Worm (Caenorhabditis elegans) whole organism, L4 larva: ENCODE data around the gene W04G3.5.

Experiments used
- F10B5.3 ChIP-seq: sonication (generic microtip); optimal IDR thresholded peaks from 2 replicates; lab custom pipeline; 2016; ENCODE audit warnings: mild to moderate bottlenecking, missing genetic modification characterization, missing compliant biosample characterization
- F44E2.7 ChIP-seq: fragments of 200-800 bp; sonication (Bioruptor generic); IDR thresholded peaks from 2 replicates; pipeline ENCODE4 v2.1.2; 2022; ENCODE audit warnings: missing genetic modification characterization, missing compliant biosample characterization
- F49E8.2 ChIP-seq: sonication (generic microtip); optimal IDR thresholded peaks from 2 replicates; lab custom pipeline; 2016; ENCODE audit warnings: missing compliant biosample characterization, mild to moderate bottlenecking, missing genetic modification characterization, borderline replicate concordance
- R02D3.7 ChIP-seq: fragments of 150-350 bp; sonication (generic microtip); optimal IDR thresholded peaks from 3 replicates; lab custom pipeline; 2014; ENCODE audit warnings: missing biosample characterization, missing genetic modification characterization
- T26A8.4 ChIP-seq: fragments of 200-800 bp; sonication (Bioruptor generic); IDR thresholded peaks from 2 replicates; pipeline ENCODE4 v1.3.6; 2022; ENCODE audit warnings: missing genetic modification characterization, missing compliant biosample characterization
- Y48G9A.11 ChIP-seq: fragments of 200-800 bp; sonication (Bioruptor generic); IDR thresholded peaks from 2 replicates; pipeline ENCODE4 v1.3.6; 2022; ENCODE audit warnings: missing genetic modification reagents, missing genetic modification characterization, missing compliant biosample characterization
- Y75B8A.6 ChIP-seq: fragments of 200-800 bp; sonication (Bioruptor generic); IDR thresholded peaks from 2 replicates; pipeline ENCODE4 v1.3.6; 2022; ENCODE audit warnings: missing genetic modification reagents, missing genetic modification characterization, missing compliant biosample characterization
- aha-1 ChIP-seq: fragments of 150-350 bp; peaks from one replicate; lab custom pipeline; 2014; ENCODE audit warnings: missing biosample characterization, missing genetic modification characterization
- ama-1 ChIP-seq: fragments of 150-350 bp; optimal IDR thresholded peaks from 2 replicates; lab custom pipeline; 2014; ENCODE audit warnings: inconsistent platforms, mixed read lengths
- attf-4 ChIP-seq: sonication (generic microtip); optimal IDR thresholded peaks from 3 replicates; lab custom pipeline; 2017; ENCODE audit warnings: missing biosample characterization, missing genetic modification characterization
- ceh-20 ChIP-seq: fragments of 200-800 bp; sonication (Bioruptor generic); IDR thresholded peaks from 2 replicates; pipeline ENCODE4 v1.3.6; 2022; ENCODE audit warnings: missing genetic modification reagents, missing genetic modification characterization, missing compliant biosample characterization
- ceh-44 ChIP-seq: fragments of 200-800 bp; sonication (Bioruptor generic); IDR thresholded peaks from 2 replicates; pipeline ENCODE4 v1.3.6; 2022; ENCODE audit warnings: missing genetic modification reagents, missing genetic modification characterization, missing compliant biosample characterization
- ctbp-1 ChIP-seq: fragments of 200-800 bp; sonication (Bioruptor generic); IDR thresholded peaks from 2 replicates; pipeline ENCODE4 v1.3.6; 2022; ENCODE audit warnings: missing genetic modification reagents, missing genetic modification characterization, missing compliant biosample characterization
- daf-16 ChIP-seq, 3 experiments: sonication (generic microtip); optimal IDR thresholded peaks; 2 replicates each; lab custom pipeline; 2016 to 2017; ENCODE audit warnings: missing genetic modification characterization in 3 of 3, missing genetic modification reagents in 3 of 3, mild to moderate bottlenecking in 2 of 3, missing compliant biosample characterization in 2 of 3, missing biosample characterization in 1 of 3, moderate library complexity in 1 of 3
- daf-19 ChIP-seq: fragments of 200-800 bp; sonication (Bioruptor generic); conservative IDR thresholded peaks from 2 replicates; pipeline ENCODE4 v1.3.6; 2022; ENCODE audit warnings: missing genetic modification characterization, missing compliant biosample characterization
- dmd-9 ChIP-seq: fragments of 200-800 bp; sonication (Bioruptor generic); IDR thresholded peaks from 2 replicates; pipeline ENCODE4 v1.3.6; 2022; ENCODE audit warnings: missing genetic modification reagents, missing genetic modification characterization, missing compliant biosample characterization
- dve-1 ChIP-seq: sonication (generic microtip); optimal IDR thresholded peaks from 2 replicates; lab custom pipeline; 2017; ENCODE audit warnings: antibody characterized with exemption, mild to moderate bottlenecking, missing genetic modification characterization, missing compliant biosample characterization; ENCODE audit not compliant: insufficient read depth
- fkh-10 ChIP-seq: fragments of 150-350 bp; optimal IDR thresholded peaks from 2 replicates; lab custom pipeline; 2014; ENCODE audit warnings: missing biosample characterization, missing genetic modification reagents, missing genetic modification characterization
- fos-1 ChIP-seq: fragments of 150-350 bp; optimal IDR thresholded peaks from 2 replicates; lab custom pipeline; 2014; ENCODE audit warnings: missing biosample characterization, missing genetic modification characterization
- hlh-11 ChIP-seq: fragments of 200-800 bp; sonication (Bioruptor generic); optimal IDR thresholded peaks from 2 replicates; lab custom pipeline; 2018; ENCODE audit warnings: mild to moderate bottlenecking, missing genetic modification characterization, missing compliant biosample characterization
- lim-7 ChIP-seq: fragments of 200-800 bp; sonication (Bioruptor generic); IDR thresholded peaks from 2 replicates; pipeline ENCODE4 v1.3.6; 2022; ENCODE audit warnings: missing genetic modification characterization, missing compliant biosample characterization
- lin-15B ChIP-seq: fragments of 150-350 bp; sonication (generic microtip); optimal IDR thresholded peaks from 3 replicates; lab custom pipeline; 2014; ENCODE audit warnings: missing biosample characterization, missing genetic modification characterization
- lir-3 ChIP-seq: sonication (generic microtip); optimal IDR thresholded peaks from 2 replicates; lab custom pipeline; 2016; ENCODE audit warnings: mild to moderate bottlenecking, missing genetic modification characterization, missing compliant biosample characterization
- madf-5 ChIP-seq, 2 experiments: fragments of 200-800 bp; sonication (Bioruptor generic); IDR thresholded peaks; 2 replicates each; pipeline ENCODE4 v1.3.6; 2022; ENCODE audit warnings: missing compliant biosample characterization in 2 of 2, missing genetic modification characterization in 2 of 2
- madf-9 ChIP-seq: fragments of 200-800 bp; sonication (Bioruptor generic); conservative IDR thresholded peaks from 2 replicates; pipeline ENCODE4 v1.3.6; 2022; ENCODE audit warnings: missing genetic modification reagents, missing genetic modification characterization, missing compliant biosample characterization
- mdl-1 ChIP-seq, 2 experiments: fragments of 150-350 bp in 1 of 2; sonication (generic microtip) in 1 of 2; optimal IDR thresholded peaks; 2 replicates each; lab custom pipeline; 2014 to 2017; ENCODE audit warnings: missing biosample characterization in 2 of 2, missing genetic modification characterization in 2 of 2
- mxl-2 ChIP-seq: fragments of 200-800 bp; sonication (Bioruptor generic); conservative IDR thresholded peaks from 2 replicates; pipeline ENCODE4 v1.3.6; 2022; ENCODE audit warnings: missing genetic modification reagents, missing genetic modification characterization, missing compliant biosample characterization
- nhr-111 ChIP-seq: fragments of 200-800 bp; sonication (Bioruptor generic); optimal IDR thresholded peaks from 2 replicates; lab custom pipeline; 2018; ENCODE audit warnings: mild to moderate bottlenecking, missing genetic modification characterization, missing compliant biosample characterization
- nhr-25 ChIP-seq: sonication (generic microtip); optimal IDR thresholded peaks from 2 replicates; lab custom pipeline; 2017; ENCODE audit warnings: missing genetic modification characterization, mild to moderate bottlenecking, missing compliant biosample characterization, antibody characterized with exemption, moderate library complexity, borderline replicate concordance; ENCODE audit not compliant: insufficient read depth
- nhr-28 ChIP-seq: fragments of 150-350 bp; optimal IDR thresholded peaks from 2 replicates; lab custom pipeline; 2014; ENCODE audit warnings: missing biosample characterization, missing genetic modification characterization
- nhr-6 ChIP-seq: fragments of 150-350 bp; optimal IDR thresholded peaks from 2 replicates; lab custom pipeline; 2014; ENCODE audit warnings: missing biosample characterization, missing genetic modification characterization
- nhr-76 ChIP-seq: fragments of 150-350 bp; optimal IDR thresholded peaks from 2 replicates; lab custom pipeline; 2014; ENCODE audit warnings: missing biosample characterization, missing genetic modification characterization
- php-3 ChIP-seq: fragments of 200-800 bp; sonication (Bioruptor generic); IDR thresholded peaks from 2 replicates; pipeline ENCODE4 v1.3.6; 2022; ENCODE audit warnings: missing genetic modification reagents, missing genetic modification characterization, missing compliant biosample characterization
- pqm-1 ChIP-seq: sonication (generic microtip); optimal IDR thresholded peaks from 2 replicates; lab custom pipeline; 2017; ENCODE audit warnings: missing biosample characterization, missing genetic modification characterization
- rbr-2 ChIP-seq: sonication (generic microtip); optimal IDR thresholded peaks from 2 replicates; lab custom pipeline; 2016; ENCODE audit warnings: missing genotype, missing genetic modification characterization, missing compliant biosample characterization
- snpc-4 ChIP-seq: fragments of 150-350 bp; optimal IDR thresholded peaks from 2 replicates; lab custom pipeline; 2014; ENCODE audit warnings: missing biosample characterization, missing genetic modification characterization
- tag-97 ChIP-seq: fragments of 200-800 bp; sonication (Bioruptor generic); IDR thresholded peaks from 2 replicates; pipeline ENCODE4 v1.3.6; 2022; ENCODE audit warnings: missing genetic modification characterization, missing compliant biosample characterization
- unc-130 ChIP-seq: sonication (generic microtip); optimal IDR thresholded peaks from 2 replicates; lab custom pipeline; 2016; ENCODE audit warnings: missing genetic modification reagents, missing genetic modification characterization, missing compliant biosample characterization
- unc-62 ChIP-seq, 3 experiments: fragments of 150-350 bp in 1 of 3; sonication (generic microtip); optimal IDR thresholded peaks in 2 of 3; peaks in 1 of 3; 1 replicate in 1 of 3; 2 replicates in 2 of 3; lab custom pipeline; 2014 to 2017; ENCODE audit warnings: missing biosample characterization in 3 of 3, missing genetic modification characterization in 3 of 3, missing genetic modification reagents in 3 of 3, missing genotype in 1 of 3
- zfp-2 ChIP-seq: sonication (generic microtip); optimal IDR thresholded peaks from 2 replicates; lab custom pipeline; 2016; ENCODE audit warnings: mild to moderate bottlenecking, missing genetic modification characterization, missing compliant biosample characterization
- zip-11 ChIP-seq: fragments of 200-800 bp; sonication (Bioruptor generic); IDR thresholded peaks from 2 replicates; pipeline ENCODE4 v1.3.6; 2022; ENCODE audit warnings: missing genetic modification characterization, missing compliant biosample characterization
- zip-2 ChIP-seq: fragments of 150-350 bp; optimal IDR thresholded peaks from 2 replicates; lab custom pipeline; 2014; ENCODE audit warnings: missing biosample characterization, missing genetic modification characterization
- ztf-11 ChIP-seq: fragments of 150-350 bp; optimal IDR thresholded peaks from 2 replicates; lab custom pipeline; 2014; ENCODE audit warnings: missing biosample characterization, missing genetic modification characterization
- ztf-7 ChIP-seq: fragments of 150-350 bp; optimal IDR thresholded peaks from 2 replicates; lab custom pipeline; 2014; ENCODE audit warnings: missing biosample characterization, missing genetic modification characterization

The W04G3.5 gene

DNA sequence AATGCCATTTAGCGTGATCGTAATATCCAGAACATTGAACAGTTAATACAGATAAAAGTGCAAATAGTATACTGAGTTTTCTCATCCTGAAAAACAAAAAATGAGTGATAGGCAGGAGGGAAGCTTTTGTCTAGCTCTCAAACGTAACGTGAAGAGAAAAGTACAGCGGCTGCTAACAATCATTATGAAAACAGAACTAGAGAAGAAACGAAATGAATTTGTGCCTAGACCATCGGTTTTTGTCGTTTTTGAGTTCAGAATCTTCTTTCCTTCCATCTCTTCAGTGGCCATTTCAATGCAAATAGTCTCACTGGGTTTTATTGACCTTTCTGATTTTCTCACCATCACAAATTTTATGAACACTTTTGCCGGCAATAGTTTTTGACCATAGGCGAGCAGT, 11.7 kb downstream of the W04G3.5 start, which contains the start of gene W04G3.7:
Gene W04G3.7, minus strand, starts transcription at position 101 of the 400 bp plus-strand sequence.
- TF ChIP-seq lir-3 (no peak), unc-62 (GFP tag; optimal IDR thresholded peaks at IDR 0.05 in 1 of 2; lab: Kevin White, UChicago) (no peak), unc-62 (tag; optimal IDR thresholded peaks at IDR 0.05; lab: Kevin White, UChicago) (no peak), snpc-4 (tag; lab: Kevin White, UChicago) (no peak), F44E2.7 (no peak), nhr-76 (tag; lab: Kevin White, UChicago) (no peak), Y48G9A.11 (GFP tag; lab: Robert Waterston, UW) (no peak), daf-16 (GFP tag; optimal IDR thresholded peaks at IDR 0.05; lab: Kevin White, UChicago) (no peak), daf-16 (tag; optimal IDR thresholded peaks at IDR 0.05; lab: Kevin White, UChicago) (no peak), madf-5 (GFP tag; IDR thresholded peaks at IDR 0.05; lab: Robert Waterston, UW) (no peak), dmd-9 (GFP tag; lab: Robert Waterston, UW) (no peak), ceh-44 (no peak), nhr-25 (tag; lab: Kevin White, UChicago) (no peak), zfp-2 (tag; lab: Kevin White, UChicago) (no peak)

DNA sequence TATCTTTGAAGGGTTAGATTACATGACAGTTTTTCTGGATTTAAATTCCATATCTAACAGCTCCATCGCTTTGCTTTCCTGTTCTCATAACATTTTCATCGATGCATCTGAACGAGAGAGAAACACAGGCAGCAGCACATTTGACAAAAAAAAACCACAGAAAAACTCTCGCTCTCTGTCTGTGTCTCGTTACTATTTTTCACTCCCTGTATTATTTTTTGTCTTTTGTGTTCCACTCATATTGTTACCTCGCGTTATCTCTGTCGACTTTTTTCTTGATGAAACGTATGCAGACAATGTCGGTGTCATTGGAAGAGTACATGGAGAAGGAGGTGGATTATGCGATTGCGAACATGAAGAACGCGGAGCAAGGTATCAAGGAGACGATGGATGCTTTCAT, 15.5 kb downstream of the W04G3.5 start, which contains the start of gene W04G3.11:
Gene W04G3.11, plus strand, starts transcription at position 244 of the 400 bp plus-strand sequence.
- TF ChIP-seq nhr-6 (tag; lab: Kevin White, UChicago) (peak; percentile 15), tag-97 (no peak), nhr-28 (tag; lab: Kevin White, UChicago) (peak; percentile 5), Y75B8A.6 (GFP tag; lab: Robert Waterston, UW) (no peak), unc-62 (GFP tag; optimal IDR thresholded peaks at IDR 0.05 in 1 of 2; lab: Kevin White, UChicago) (peak in 1 of 2 experiments; percentile 77), unc-62 (tag; optimal IDR thresholded peaks at IDR 0.05; lab: Kevin White, UChicago) (no peak), daf-19 (GFP tag; lab: Robert Waterston, UW) (no peak), pqm-1 (tag; lab: Kevin White, UChicago) (peak; percentile 46), dve-1 (tag; lab: Kevin White, UChicago) (peak; percentile 46), lir-3 (no peak), rbr-2 (tag; lab: Kevin White, UChicago) (no peak), lin-15B (tag; lab: Kevin White, UChicago) (no peak)

DNA sequence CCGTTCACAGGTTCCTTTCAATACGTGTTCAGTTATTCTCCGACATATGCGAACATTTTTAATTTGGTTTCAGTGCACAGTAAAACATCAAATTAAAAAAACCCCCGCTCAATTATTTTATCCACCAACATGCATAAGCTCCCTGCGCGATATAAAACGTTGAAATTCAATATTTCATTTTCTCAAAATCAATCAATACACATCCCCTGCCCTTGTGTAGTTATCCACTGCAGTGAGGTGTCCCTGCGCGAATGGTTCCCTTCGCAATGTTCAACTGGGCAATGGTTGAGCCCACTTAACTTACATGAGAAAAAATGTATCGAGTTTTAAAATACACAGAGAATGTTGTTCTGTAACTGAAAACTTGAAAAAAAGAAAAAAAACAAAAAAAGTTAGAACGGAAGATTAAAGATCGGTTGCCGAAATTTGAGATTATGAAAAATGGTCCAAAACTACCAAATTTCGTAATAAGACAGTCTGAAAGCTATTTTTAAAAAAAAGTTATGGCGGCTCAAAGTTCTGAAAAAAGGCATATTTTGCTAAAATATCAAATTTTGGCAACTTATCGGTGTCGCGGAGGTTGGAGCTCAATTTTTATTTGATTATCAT, 20.6 kb downstream of the W04G3.5 start:
- peak; percentile 78 for TF ChIP-seq attf-4 (tag; lab: Kevin White, UChicago)
- TF ChIP-seq ama-1 (lab: Kevin White, UChicago): no peak
- peak; percentile 100 for TF ChIP-seq fkh-10 (GFP tag; lab: Kevin White, UChicago)
- TF ChIP-seq mdl-1 (tag; optimal IDR thresholded peaks at IDR 0.05; lab: Kevin White, UChicago): peak; percentile 94 to 97
- TF ChIP-seq unc-62 (GFP tag; optimal IDR thresholded peaks at IDR 0.05 in 1 of 2; lab: Kevin White, UChicago): peak; percentile 72 to 100
- TF ChIP-seq unc-62 (tag; optimal IDR thresholded peaks at IDR 0.05; lab: Kevin White, UChicago): peak; percentile 69
- peak; percentile 99 for TF ChIP-seq hlh-11 (tag; lab: Kevin White, UChicago)
- peak; percentile 100 for TF ChIP-seq ztf-11
- TF ChIP-seq madf-5 (GFP tag; IDR thresholded peaks at IDR 0.05; lab: Robert Waterston, UW): peak; percentile 74 to 93
- peak; percentile 72 for TF ChIP-seq lim-7 (GFP tag; lab: Robert Waterston, UW)
- peak; percentile 99 for TF ChIP-seq nhr-6 (tag; lab: Kevin White, UChicago)
- TF ChIP-seq ceh-20 (GFP tag; lab: Robert Waterston, UW): peak; percentile 99
- peak; percentile 98 for TF ChIP-seq nhr-25 (tag; lab: Kevin White, UChicago)
- TF ChIP-seq F10B5.3 (tag; lab: Kevin White, UChicago): peak; percentile 98
- peak; percentile 99 for TF ChIP-seq madf-9
- peak; percentile 95 for TF ChIP-seq ztf-7 (tag; lab: Kevin White, UChicago)
- TF ChIP-seq aha-1 (tag; lab: Kevin White, UChicago): peak; percentile 100
- TF ChIP-seq T26A8.4 (GFP tag; lab: Robert Waterston, UW): peak; percentile 100
- peak; percentile 48; the same call in 1 of the 2 replicates for TF ChIP-seq zip-11 (GFP tag; lab: Robert Waterston, UW)
- peak; percentile 74 for TF ChIP-seq nhr-111 (GFP tag; lab: Kevin White, UChicago)
- TF ChIP-seq ctbp-1: peak; percentile 99
- peak; percentile 95 for TF ChIP-seq dmd-9 (GFP tag; lab: Robert Waterston, UW)
- peak; percentile 100 for TF ChIP-seq fos-1 (tag; lab: Kevin White, UChicago)
- 0 out of 2 replicates have a peak, but pooled peaks have one; percentile 81 for TF ChIP-seq F44E2.7
- peak; percentile 70 for TF ChIP-seq F49E8.2 (tag; lab: Kevin White, UChicago)
- peak; percentile 91 for TF ChIP-seq mxl-2 (GFP tag; lab: Robert Waterston, UW)
- TF ChIP-seq zip-2 (tag; lab: Kevin White, UChicago): peak; percentile 99
- peak; percentile 68 for TF ChIP-seq unc-130 (GFP tag; lab: Kevin White, UChicago)
- peak; percentile 36 for TF ChIP-seq R02D3.7
- peak; percentile 99 for TF ChIP-seq php-3 (GFP tag; lab: Robert Waterston, UW)
- TF ChIP-seq ceh-44: peak; percentile 95
